Worm (Caenorhabditis elegans) whole organism, L4 larva: ENCODE results near the gene Y54F10BM.23.
A peak's percentile ranks its signal among the peaks of the same experiment; 100 is the strongest.

ENCODE experiments used
- ama-1 ChIP-seq: fragments of 150-350 bp; optimal IDR thresholded peaks from 2 replicates; lab custom pipeline; 2014; ENCODE audit warnings: inconsistent platforms, mixed read lengths
- dve-1 ChIP-seq: sonication (generic microtip); optimal IDR thresholded peaks from 2 replicates; lab custom pipeline; 2017; ENCODE audit warnings: antibody characterized with exemption, mild to moderate bottlenecking, missing genetic modification characterization, missing compliant biosample characterization; ENCODE audit not compliant: insufficient read depth
- egl-43 ChIP-seq: fragments of 200-800 bp; sonication (Bioruptor generic); IDR thresholded peaks from 2 replicates; pipeline ENCODE4 v1.3.6; 2022; ENCODE audit warnings: missing genetic modification reagents, missing genetic modification characterization, missing compliant biosample characterization
- jun-1 ChIP-seq: fragments of 150-350 bp; optimal IDR thresholded peaks from 2 replicates; lab custom pipeline; 2014; ENCODE audit warnings: missing biosample characterization, missing genetic modification reagents, missing genetic modification characterization
- lin-29 ChIP-seq: fragments of 200-800 bp; sonication (Bioruptor generic); IDR thresholded peaks from 2 replicates; pipeline ENCODE4 v1.3.6; 2022; ENCODE audit warnings: missing genetic modification reagents, missing genetic modification characterization, missing compliant biosample characterization
- mdl-1 ChIP-seq, 2 experiments: fragments of 150-350 bp in 1 of 2; sonication (generic microtip) in 1 of 2; optimal IDR thresholded peaks; 2 replicates each; lab custom pipeline; 2014 to 2017; ENCODE audit warnings: missing biosample characterization in 2 of 2, missing genetic modification characterization in 2 of 2
- mxl-3 ChIP-seq: fragments of 200-800 bp; sonication (Bioruptor generic); optimal IDR thresholded peaks from 2 replicates; lab custom pipeline; 2018; ENCODE audit warnings: mild to moderate bottlenecking, missing genetic modification characterization, missing compliant biosample characterization
- nhr-237 ChIP-seq: sonication (generic microtip); optimal IDR thresholded peaks from 2 replicates; lab custom pipeline; 2017; ENCODE audit warnings: missing biosample characterization, missing genetic modification characterization
- nhr-25 ChIP-seq: sonication (generic microtip); optimal IDR thresholded peaks from 2 replicates; lab custom pipeline; 2017; ENCODE audit warnings: missing genetic modification characterization, mild to moderate bottlenecking, missing compliant biosample characterization, antibody characterized with exemption, moderate library complexity, borderline replicate concordance; ENCODE audit not compliant: insufficient read depth
- skn-1 ChIP-seq: fragments of 150-350 bp; optimal IDR thresholded peaks from 2 replicates; lab custom pipeline; 2014; ENCODE audit warnings: missing biosample characterization, missing genetic modification characterization
- unc-39 ChIP-seq: sonication (generic microtip); optimal IDR thresholded peaks from 2 replicates; lab custom pipeline; 2017; ENCODE audit warnings: missing biosample characterization, missing genetic modification characterization
- zag-1 ChIP-seq: fragments of 150-350 bp; optimal IDR thresholded peaks from 2 replicates; lab custom pipeline; 2014; ENCODE audit warnings: missing biosample characterization, missing genetic modification characterization

DNA sequence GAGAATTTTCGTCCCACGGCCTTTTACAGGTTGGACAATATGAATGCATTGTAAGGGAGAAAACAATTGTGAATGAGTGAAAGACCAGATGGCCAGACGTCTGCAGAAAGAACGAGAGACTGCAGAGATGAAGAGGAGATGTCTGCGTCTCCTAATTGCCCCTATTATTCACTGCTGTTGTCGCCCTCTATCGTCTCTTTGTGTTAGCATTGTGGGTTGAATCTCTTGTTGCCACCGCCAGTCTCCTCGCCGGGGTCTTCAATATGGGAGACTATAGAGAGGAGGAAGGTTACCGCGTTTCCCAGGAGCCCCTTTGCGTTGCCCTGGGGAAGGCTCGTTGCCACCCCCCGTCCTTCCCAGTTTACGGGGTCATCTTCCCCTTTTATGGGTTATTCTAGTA lies 25.5 kb upstream of the Y54F10BM.23 start, which contains the start of gene Y54F10BM.9:
- TF ChIP-seq mxl-3 (peak; percentile 20), jun-1 (tag; lab: Kevin White, UChicago) (no peak), egl-43 (GFP tag; lab: Robert Waterston, UW) (no peak), ama-1 (no peak), unc-39 (no peak), lin-29 (GFP tag; lab: Robert Waterston, UW) (no peak), zag-1 (tag; lab: Kevin White, UChicago) (no peak), nhr-237 (tag; lab: Kevin White, UChicago) (no peak), skn-1 (no peak), nhr-25 (tag; lab: Kevin White, UChicago) (no peak), dve-1 (no peak), mdl-1 (tag; optimal IDR thresholded peaks at IDR 0.05; lab: Kevin White, UChicago) (no peak)
